Fruit fly (Drosophila melanogaster): ENCODE measurements around the gene CG6094.

DNA sequence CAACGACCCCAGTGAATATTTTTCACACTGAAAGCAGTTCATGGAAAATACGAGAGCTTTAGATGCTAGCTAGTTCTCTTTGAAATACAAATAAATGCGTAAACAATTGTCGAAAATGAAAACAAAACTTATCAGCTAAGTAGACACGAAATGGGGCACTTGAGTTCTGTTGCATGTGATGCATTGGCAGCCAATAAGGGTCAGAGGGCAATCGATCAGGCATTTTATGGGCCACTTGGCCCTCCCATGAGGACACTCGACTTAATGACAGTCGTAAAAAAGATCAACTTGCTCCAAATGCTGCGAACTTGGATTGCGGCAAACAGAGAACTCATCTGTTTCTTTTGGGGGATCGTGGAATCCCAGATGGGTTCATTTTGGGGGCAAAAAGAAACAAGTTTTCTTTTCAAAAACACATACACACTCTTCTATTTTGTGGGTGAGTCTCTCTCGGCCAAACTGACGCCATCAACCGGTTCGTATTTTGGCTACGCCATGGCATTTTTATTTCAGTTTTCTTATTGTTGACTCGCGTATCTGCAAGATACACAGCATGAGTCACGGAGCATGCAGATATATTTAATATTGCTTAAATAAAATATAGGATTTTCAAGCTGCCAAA, 3.4 kb upstream of the CG6094 start:
- TF ChIP-seq EcR (GFP tag; optimal IDR thresholded peaks at IDR 0.05), result no peak
- no peak for TF ChIP-seq CG8478 (optimal IDR thresholded peaks at IDR 0.05)
- TF ChIP-seq Dll (optimal IDR thresholded peaks at IDR 0.05), result no peak

Data from whole organism.